Worm (Caenorhabditis elegans) whole organism, late embryonic: Measurements from ENCODE around the gene Y60A9.1.

Experiments used
- T23F11.4 ChIP-seq: fragments of 200-800 bp; sonication (Bioruptor generic); optimal IDR thresholded peaks from 2 replicates; lab custom pipeline; 2018; ENCODE audit warnings: mild to moderate bottlenecking, missing genetic modification characterization, missing compliant biosample characterization
- ceh-31 ChIP-seq: sonication (generic microtip); optimal IDR thresholded peaks from 2 replicates; lab custom pipeline; 2016; ENCODE audit warnings: missing genetic modification characterization, missing compliant biosample characterization
- ceh-6 ChIP-seq: fragments of 200-800 bp; sonication (Bioruptor generic); optimal IDR thresholded peaks from 2 replicates; lab custom pipeline; 2018; ENCODE audit warnings: mild to moderate bottlenecking, missing genetic modification characterization, missing compliant biosample characterization
- fax-1 ChIP-seq: sonication (generic microtip); optimal IDR thresholded peaks from 2 replicates; lab custom pipeline; 2016; ENCODE audit warnings: missing genotype, missing genetic modification characterization, missing compliant biosample characterization
- hlh-13 ChIP-seq: fragments of 200-800 bp; sonication (Bioruptor generic); optimal IDR thresholded peaks from 2 replicates; lab custom pipeline; 2018; ENCODE audit warnings: mild to moderate bottlenecking, missing genetic modification characterization, missing compliant biosample characterization
- mec-3 ChIP-seq: sonication (generic microtip); optimal IDR thresholded peaks from 2 replicates; lab custom pipeline; 2016; ENCODE audit warnings: borderline replicate concordance, missing genetic modification characterization, missing compliant biosample characterization
- odd-2 ChIP-seq: sonication (generic microtip); optimal IDR thresholded peaks from 2 replicates; lab custom pipeline; 2017; ENCODE audit warnings: antibody characterized with exemption, mild to moderate bottlenecking, missing genetic modification characterization, missing compliant biosample characterization
- pag-3 ChIP-seq: sonication (generic microtip); optimal IDR thresholded peaks from 2 replicates; lab custom pipeline; 2016; ENCODE audit warnings: missing compliant biosample characterization, missing genetic modification characterization, borderline replicate concordance
- rnt-1 ChIP-seq: sonication (generic microtip); optimal IDR thresholded peaks from 2 replicates; lab custom pipeline; 2016; ENCODE audit warnings: missing genetic modification characterization, missing compliant biosample characterization
- ttx-3 ChIP-seq: sonication (generic microtip); optimal IDR thresholded peaks from 2 replicates; lab custom pipeline; 2016; ENCODE audit warnings: missing genetic modification reagents, missing genetic modification characterization, missing compliant biosample characterization
- unc-3 ChIP-seq, 2 experiments: fragments of 200-800 bp in 1 of 2; sonication (Bioruptor generic) in 1 of 2; sonication (generic microtip) in 1 of 2; conservative IDR thresholded peaks in 1 of 2; optimal IDR thresholded peaks in 1 of 2; 2 replicates each; pipeline versions ENCODE4 v1.3.6 to Lab custom; 2016 to 2022; ENCODE audit warnings: missing compliant biosample characterization in 2 of 2, missing genetic modification characterization in 2 of 2, missing genetic modification reagents in 1 of 2
- unc-42 ChIP-seq: sonication (generic microtip); optimal IDR thresholded peaks from 2 replicates; lab custom pipeline; 2016; ENCODE audit warnings: missing genotype, missing genetic modification characterization, missing compliant biosample characterization
- unc-55 ChIP-seq: sonication (generic microtip); optimal IDR thresholded peaks from 2 replicates; lab custom pipeline; 2017; ENCODE audit warnings: missing biosample characterization, missing genetic modification reagents, missing genetic modification characterization
- ztf-16 ChIP-seq: sonication (generic microtip); optimal IDR thresholded peaks from 2 replicates; lab custom pipeline; 2017; ENCODE audit warnings: missing genetic modification characterization, missing compliant biosample characterization

DNA sequence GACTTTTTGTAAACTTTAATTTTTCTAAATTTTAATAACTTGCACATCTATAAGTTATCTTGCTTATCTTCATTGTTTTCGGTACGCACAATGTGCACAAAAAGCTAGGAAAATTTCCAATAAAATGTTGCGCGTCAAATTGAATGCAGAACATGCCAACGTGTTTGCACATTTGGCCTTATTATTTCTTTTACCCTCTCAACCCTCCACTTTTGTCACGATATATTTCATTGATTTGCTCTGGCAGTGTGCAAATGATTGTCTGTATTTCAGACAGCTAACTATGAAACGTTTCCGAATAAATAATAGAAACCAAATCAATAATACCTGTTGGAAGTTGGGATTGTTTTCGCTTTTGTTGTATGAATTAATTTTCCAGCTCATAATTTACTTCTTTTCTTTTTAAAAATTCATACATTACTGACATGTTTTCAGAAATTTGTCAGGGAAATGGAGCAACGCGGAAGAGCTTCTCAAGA lies 45.4 kb downstream of the Y60A9.1 start, which contains the start of gene wdr-5.2:
- TF ChIP-seq ceh-6 (GFP tag; lab: Kevin White, UChicago) (no peak), T23F11.4 (GFP tag; lab: Kevin White, UChicago) (no peak), hlh-13 (GFP tag; lab: Kevin White, UChicago) (no peak), pag-3 (tag; lab: Kevin White, UChicago) (no peak), unc-3 (GFP tag; conservative IDR thresholded peaks at IDR 0.05; lab: Robert Waterston, UW) (no peak), unc-3 (tag; optimal IDR thresholded peaks at IDR 0.05; lab: Kevin White, UChicago) (no peak), unc-55 (no peak), mec-3 (tag; lab: Kevin White, UChicago) (no peak), ttx-3 (tag; lab: Kevin White, UChicago) (no peak), fax-1 (no peak), rnt-1 (tag; lab: Kevin White, UChicago) (no peak), unc-42 (tag; lab: Kevin White, UChicago) (no peak), odd-2 (tag; lab: Kevin White, UChicago) (no peak), ztf-16 (no peak), ceh-31 (tag; lab: Kevin White, UChicago) (no peak)
